Worm (Caenorhabditis elegans): ENCODE results near the gene itr-1.

DNA sequence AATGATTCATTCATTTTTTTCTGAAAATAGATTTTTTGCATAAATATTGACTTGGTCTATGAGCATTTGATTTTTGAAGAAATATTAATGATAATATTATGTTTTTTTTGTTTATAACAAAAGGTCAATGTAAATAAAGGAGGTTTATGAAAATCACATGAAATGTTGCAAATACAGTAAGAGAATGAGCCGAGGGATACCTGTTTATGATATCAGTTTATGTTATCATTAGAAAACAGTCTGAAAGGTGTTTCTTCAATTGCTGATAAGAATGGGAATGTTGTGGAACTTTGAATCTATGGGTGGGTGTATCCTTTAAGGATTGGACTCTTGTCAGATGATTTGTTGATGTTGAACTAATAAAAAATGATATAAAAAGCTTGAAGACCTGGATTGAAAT is 59.2 kb downstream of the itr-1 start:
- no peak for TF ChIP-seq ama-1 (optimal IDR thresholded peaks at IDR 0.05)
- no peak for TF ChIP-seq scrt-1 (GFP tag; IDR thresholded peaks at IDR 0.05)
- no peak for TF ChIP-seq B0310.2 (tag; optimal IDR thresholded peaks at IDR 0.05)
